Worm (Caenorhabditis elegans) whole organism, L3 larva: Measurements from ENCODE around the gene akt-1.

Experiments used
- R02D3.7 ChIP-seq: fragments of 150-350 bp; optimal IDR thresholded peaks from 2 replicates; lab custom pipeline; 2014; ENCODE audit warnings: missing biosample characterization, missing genetic modification characterization
- ZK546.5 ChIP-seq: sonication (generic microtip); optimal IDR thresholded peaks from 2 replicates; lab custom pipeline; 2017; ENCODE audit warnings: missing biosample characterization, missing genetic modification characterization
- ama-1 ChIP-seq: fragments of 150-350 bp; optimal IDR thresholded peaks from 2 replicates; lab custom pipeline; 2018
- ceh-16 ChIP-seq: sonication (generic microtip); optimal IDR thresholded peaks from 2 replicates; lab custom pipeline; 2017; ENCODE audit warnings: missing biosample characterization, missing genetic modification characterization
- ceh-28 ChIP-seq: fragments of 150-350 bp; optimal IDR thresholded peaks from 2 replicates; lab custom pipeline; 2014; ENCODE audit warnings: missing biosample characterization, missing genetic modification reagents, missing genetic modification characterization
- ceh-82 ChIP-seq: fragments of 150-350 bp; optimal IDR thresholded peaks from 2 replicates; lab custom pipeline; 2014; ENCODE audit warnings: missing biosample characterization, missing genetic modification characterization
- ceh-9 ChIP-seq: sonication (generic microtip); optimal IDR thresholded peaks from 2 replicates; lab custom pipeline; 2018; ENCODE audit warnings: missing biosample characterization, missing genetic modification characterization
- daf-12 ChIP-seq: fragments of 150-350 bp; optimal IDR thresholded peaks from 2 replicates; lab custom pipeline; 2014; ENCODE audit warnings: missing biosample characterization, missing genetic modification reagents, missing genetic modification characterization
- egl-27 ChIP-seq: sonication (generic microtip); optimal IDR thresholded peaks from 4 replicates; lab custom pipeline; 2017; ENCODE audit warnings: missing biosample characterization, missing genetic modification reagents, missing genetic modification characterization
- elt-1 ChIP-seq: fragments of 150-350 bp; optimal IDR thresholded peaks from 2 replicates; lab custom pipeline; 2014; ENCODE audit warnings: missing biosample characterization, missing genetic modification characterization
- elt-2 ChIP-seq: sonication (generic microtip); optimal IDR thresholded peaks from 2 replicates; lab custom pipeline; 2016; ENCODE audit warnings: missing genetic modification reagents, mild to moderate bottlenecking, missing genetic modification characterization, missing compliant biosample characterization
- elt-3 ChIP-seq, 3 experiments: fragments of 150-350 bp in 1 of 3; sonication (generic microtip) in 2 of 3; optimal IDR thresholded peaks; 2 replicates in 2 of 3; 4 replicates in 1 of 3; lab custom pipeline; 2014 to 2017; ENCODE audit warnings: missing biosample characterization in 3 of 3, missing genetic modification characterization in 3 of 3
- eor-1 ChIP-seq, 2 experiments: fragments of 150-350 bp; optimal IDR thresholded peaks; 2 replicates each; lab custom pipeline; 2014 to 2018; ENCODE audit warnings: missing biosample characterization in 2 of 2, missing genetic modification characterization in 2 of 2
- fkh-2 ChIP-seq: fragments of 150-350 bp; optimal IDR thresholded peaks from 2 replicates; lab custom pipeline; 2014; ENCODE audit warnings: missing biosample characterization, missing genetic modification reagents, missing genetic modification characterization
- fos-1 ChIP-seq: fragments of 150-350 bp; optimal IDR thresholded peaks from 2 replicates; lab custom pipeline; 2014; ENCODE audit warnings: missing biosample characterization, missing genetic modification characterization
- hmg-11 ChIP-seq: sonication (generic microtip); optimal IDR thresholded peaks from 2 replicates; lab custom pipeline; 2016; ENCODE audit warnings: missing genetic modification characterization, missing compliant biosample characterization
- jun-1 ChIP-seq: fragments of 150-350 bp; optimal IDR thresholded peaks from 2 replicates; lab custom pipeline; 2014; ENCODE audit warnings: missing biosample characterization, missing genetic modification reagents, missing genetic modification characterization
- lin-15B ChIP-seq: fragments of 150-350 bp; optimal IDR thresholded peaks from 2 replicates; lab custom pipeline; 2014; ENCODE audit warnings: missing biosample characterization, missing genetic modification characterization
- lin-39 ChIP-seq: fragments of 150-350 bp; optimal IDR thresholded peaks from 2 replicates; lab custom pipeline; 2018; ENCODE audit warnings: missing biosample characterization, missing genetic modification reagents, missing genetic modification characterization
- lsy-12 ChIP-seq: sonication (generic microtip); optimal IDR thresholded peaks from 2 replicates; lab custom pipeline; 2016; ENCODE audit warnings: mild to moderate bottlenecking, missing genetic modification characterization, missing compliant biosample characterization
- mdl-1 ChIP-seq: fragments of 150-350 bp; optimal IDR thresholded peaks from 2 replicates; lab custom pipeline; 2014; ENCODE audit warnings: missing biosample characterization, missing genetic modification characterization
- nfya-1 ChIP-seq: sonication (generic microtip); optimal IDR thresholded peaks from 2 replicates; lab custom pipeline; 2017; ENCODE audit warnings: missing genetic modification characterization, mild to moderate bottlenecking, missing compliant biosample characterization, antibody characterized with exemption, moderate library complexity; ENCODE audit not compliant: insufficient read depth
- nhr-11 ChIP-seq: fragments of 150-350 bp; optimal IDR thresholded peaks from 2 replicates; lab custom pipeline; 2014; ENCODE audit warnings: missing biosample characterization, missing genetic modification characterization
- nhr-12 ChIP-seq: fragments of 150-350 bp; optimal IDR thresholded peaks from 2 replicates; lab custom pipeline; 2014; ENCODE audit warnings: missing biosample characterization, missing genetic modification characterization
- nhr-23 ChIP-seq: fragments of 150-350 bp; optimal IDR thresholded peaks from 2 replicates; lab custom pipeline; 2014; ENCODE audit warnings: missing biosample characterization, missing genetic modification reagents, missing genetic modification characterization
- nhr-237 ChIP-seq: fragments of 150-350 bp; optimal IDR thresholded peaks from 2 replicates; lab custom pipeline; 2014; ENCODE audit warnings: missing biosample characterization, missing genetic modification characterization
- nhr-25 ChIP-seq: sonication (generic microtip); optimal IDR thresholded peaks from 2 replicates; lab custom pipeline; 2017; ENCODE audit warnings: missing biosample characterization, missing genetic modification characterization
- nhr-28 ChIP-seq: fragments of 150-350 bp; optimal IDR thresholded peaks from 2 replicates; lab custom pipeline; 2014; ENCODE audit warnings: missing biosample characterization, missing genetic modification characterization
- nhr-67 ChIP-seq: fragments of 150-350 bp; optimal IDR thresholded peaks from 2 replicates; lab custom pipeline; 2014; ENCODE audit warnings: missing biosample characterization, missing genetic modification characterization
- nhr-77 ChIP-seq: fragments of 150-350 bp; optimal IDR thresholded peaks from 2 replicates; lab custom pipeline; 2014; ENCODE audit warnings: missing biosample characterization, missing genetic modification characterization
- pha-4 ChIP-seq: fragments of 150-350 bp; optimal IDR thresholded peaks from 2 replicates; lab custom pipeline; 2014; ENCODE audit warnings: missing biosample characterization, missing genetic modification reagents, missing genetic modification characterization
- pqm-1 ChIP-seq: fragments of 150-350 bp; optimal IDR thresholded peaks from 2 replicates; lab custom pipeline; 2017; ENCODE audit warnings: missing biosample characterization, missing genetic modification characterization, inconsistent platforms
- sea-2 ChIP-seq: fragments of 150-350 bp; sonication (generic microtip); optimal IDR thresholded peaks from 4 replicates; lab custom pipeline; 2014; ENCODE audit warnings: missing biosample characterization, missing genetic modification reagents, missing genetic modification characterization
- skn-1 ChIP-seq: fragments of 150-350 bp; optimal IDR thresholded peaks from 2 replicates; lab custom pipeline; 2014; ENCODE audit warnings: missing biosample characterization, missing genetic modification characterization
- snpc-4 ChIP-seq: fragments of 150-350 bp; optimal IDR thresholded peaks from 2 replicates; lab custom pipeline; 2014; ENCODE audit warnings: missing biosample characterization, missing genetic modification characterization
- tbx-2 ChIP-seq: sonication (generic microtip); optimal IDR thresholded peaks from 2 replicates; lab custom pipeline; 2016; ENCODE audit warnings: mild to moderate bottlenecking, missing genetic modification characterization, missing compliant biosample characterization
- zag-1 ChIP-seq: fragments of 150-350 bp; optimal IDR thresholded peaks from 2 replicates; lab custom pipeline; 2014; ENCODE audit warnings: missing biosample characterization, missing genetic modification characterization
- ztf-4 ChIP-seq: fragments of 150-350 bp; optimal IDR thresholded peaks from 2 replicates; lab custom pipeline; 2014; ENCODE audit warnings: missing biosample characterization, missing genetic modification characterization

Gene akt-1

ce11 chrV:10246967-10247366 is 1.7 kb upstream of the akt-1 start:
- peak; percentile 19 for TF ChIP-seq elt-2 (tag; lab: Kevin White, UChicago)
- no peak for TF ChIP-seq zag-1 (tag; lab: Kevin White, UChicago)
- no peak for TF ChIP-seq ceh-9 (tag; lab: Kevin White, UChicago)
- no peak for TF ChIP-seq ceh-16 (tag; lab: Kevin White, UChicago)
- TF ChIP-seq hmg-11 (tag; lab: Kevin White, UChicago): peak; percentile 38
- peak; percentile 41 for TF ChIP-seq nfya-1
- peak; percentile 13 for TF ChIP-seq lin-39 (tag; lab: Kevin White, UChicago)
- TF ChIP-seq pha-4 (tag; lab: Kevin White, UChicago): peak; percentile 67
- peak; percentile 10 for TF ChIP-seq snpc-4
- no peak for TF ChIP-seq ama-1 (lab: Kevin White, UChicago)
- no peak for TF ChIP-seq eor-1 (tag; optimal IDR thresholded peaks at IDR 0.05; lab: Kevin White, UChicago)
- no peak for TF ChIP-seq fos-1 (tag; lab: Kevin White, UChicago)
- TF ChIP-seq jun-1 (tag; lab: Kevin White, UChicago): no peak
- no peak for TF ChIP-seq nhr-237 (tag; lab: Kevin White, UChicago)

DNA sequence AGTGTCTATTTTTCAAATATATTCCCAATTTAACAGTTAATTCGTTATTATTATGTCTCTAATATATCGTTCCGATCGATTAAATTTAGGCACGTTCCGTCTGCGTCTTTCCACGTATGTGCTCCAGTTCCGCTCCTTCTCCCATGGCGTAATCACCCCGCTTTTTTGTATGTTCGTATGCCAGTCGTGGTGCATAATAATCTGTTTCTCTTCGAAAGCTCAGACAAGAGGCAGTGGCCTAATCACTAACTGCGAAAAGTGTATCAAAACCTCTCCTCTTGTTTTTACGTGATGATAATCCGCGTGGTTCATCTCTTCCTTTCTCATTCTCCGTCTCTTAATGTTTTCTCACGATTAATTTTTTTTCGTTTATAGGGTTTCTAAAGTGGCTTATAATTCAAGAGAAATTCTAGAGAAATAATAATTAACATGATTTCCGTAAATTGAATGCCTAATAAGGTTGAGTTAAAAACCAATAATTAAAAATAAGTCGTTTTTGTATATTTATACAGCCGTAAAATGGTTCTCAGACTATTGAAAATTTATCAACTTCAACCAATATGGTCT is 949 bp upstream of the akt-1 start:
- TF ChIP-seq snpc-4 (no peak), ama-1 (lab: Kevin White, UChicago) (peak; percentile 75), fkh-2 (tag; lab: Kevin White, UChicago) (no peak)

ce11 chrV:10249515-10249914 is 810 bp downstream of the akt-1 start:
- no peak for TF ChIP-seq ceh-28
- TF ChIP-seq ceh-9 (tag; lab: Kevin White, UChicago): no peak
- TF ChIP-seq ceh-82 (tag; lab: Kevin White, UChicago): no peak
- no peak for TF ChIP-seq egl-27 (tag; lab: Kevin White, UChicago)
- no peak for TF ChIP-seq nhr-23
- TF ChIP-seq sea-2: no peak
- TF ChIP-seq daf-12 (tag; lab: Kevin White, UChicago): no peak
- no peak for TF ChIP-seq ztf-4 (tag; lab: Kevin White, UChicago)
- no peak for TF ChIP-seq mdl-1 (tag; lab: Kevin White, UChicago)
- TF ChIP-seq pha-4 (tag; lab: Kevin White, UChicago): no peak
- no peak for TF ChIP-seq elt-3 (tag; optimal IDR thresholded peaks at IDR 0.05; lab: Kevin White, UChicago)
- TF ChIP-seq nhr-28 (tag; lab: Kevin White, UChicago): no peak
- no peak for TF ChIP-seq lsy-12 (tag; lab: Kevin White, UChicago)
- no peak for TF ChIP-seq nhr-77 (tag; lab: Kevin White, UChicago)
- no peak for TF ChIP-seq fos-1 (tag; lab: Kevin White, UChicago)
- no peak for TF ChIP-seq lin-15B
- TF ChIP-seq ZK546.5 (tag; lab: Kevin White, UChicago): no peak
- TF ChIP-seq R02D3.7 (tag; lab: Kevin White, UChicago): no peak
- TF ChIP-seq tbx-2 (tag; lab: Kevin White, UChicago): no peak
- TF ChIP-seq nhr-12 (tag; lab: Kevin White, UChicago): no peak

ce11 chrV:10252682-10253081 is 4.0 kb downstream of the akt-1 start:
- TF ChIP-seq egl-27 (tag; lab: Kevin White, UChicago) (no peak), ama-1 (lab: Kevin White, UChicago) (peak; percentile 53)

ce11 chrV:10255005-10255472 is 6.3 kb downstream of the akt-1 start, which contains the start of gene rop-1:
rop-1 (minus strand) TSS chrV:10255055.
- TF ChIP-seq nhr-12 (tag; lab: Kevin White, UChicago): no peak
- no peak for TF ChIP-seq fkh-2 (tag; lab: Kevin White, UChicago)
- TF ChIP-seq ama-1 (lab: Kevin White, UChicago): no peak
- no peak for TF ChIP-seq lsy-12 (tag; lab: Kevin White, UChicago)
- no peak for TF ChIP-seq eor-1 (tag; optimal IDR thresholded peaks at IDR 0.05; lab: Kevin White, UChicago)
- TF ChIP-seq elt-1 (tag; lab: Kevin White, UChicago): no peak
- peak; percentile 62 for TF ChIP-seq pha-4 (tag; lab: Kevin White, UChicago)
- no peak for TF ChIP-seq zag-1 (tag; lab: Kevin White, UChicago)
- TF ChIP-seq fos-1 (tag; lab: Kevin White, UChicago): no peak
- TF ChIP-seq pqm-1 (tag; lab: Kevin White, UChicago): peak; percentile 32
- TF ChIP-seq nhr-237 (tag; lab: Kevin White, UChicago): no peak
- no peak for TF ChIP-seq nhr-25 (tag; lab: Kevin White, UChicago)
- no peak for TF ChIP-seq nhr-28 (tag; lab: Kevin White, UChicago)
- no peak for TF ChIP-seq R02D3.7 (tag; lab: Kevin White, UChicago)
- no peak for TF ChIP-seq nhr-11 (tag; lab: Kevin White, UChicago)
- TF ChIP-seq ceh-16 (tag; lab: Kevin White, UChicago): no peak
- TF ChIP-seq tbx-2 (tag; lab: Kevin White, UChicago): no peak
- TF ChIP-seq egl-27 (tag; lab: Kevin White, UChicago): no peak
- TF ChIP-seq lin-39 (tag; lab: Kevin White, UChicago): no peak
- no peak for TF ChIP-seq ztf-4 (tag; lab: Kevin White, UChicago)
- no peak for TF ChIP-seq nhr-23
- no peak for TF ChIP-seq daf-12 (tag; lab: Kevin White, UChicago)
- TF ChIP-seq elt-2 (tag; lab: Kevin White, UChicago): peak; percentile 13
- TF ChIP-seq skn-1 (tag; lab: Kevin White, UChicago): no peak
- TF ChIP-seq nfya-1: peak; percentile 7
- no peak for TF ChIP-seq nhr-67 (tag; lab: Kevin White, UChicago)
- no peak for TF ChIP-seq elt-3 (tag; optimal IDR thresholded peaks at IDR 0.05; lab: Kevin White, UChicago)
- no peak for TF ChIP-seq ceh-9 (tag; lab: Kevin White, UChicago)
- TF ChIP-seq, all 47 proteins: peak for 4
